Fruit fly (Drosophila melanogaster): ENCODE results near the gene CG7460.
A peak's percentile ranks its signal among the peaks of the same experiment; 100 is the strongest.

Gene CG7460

DNA sequence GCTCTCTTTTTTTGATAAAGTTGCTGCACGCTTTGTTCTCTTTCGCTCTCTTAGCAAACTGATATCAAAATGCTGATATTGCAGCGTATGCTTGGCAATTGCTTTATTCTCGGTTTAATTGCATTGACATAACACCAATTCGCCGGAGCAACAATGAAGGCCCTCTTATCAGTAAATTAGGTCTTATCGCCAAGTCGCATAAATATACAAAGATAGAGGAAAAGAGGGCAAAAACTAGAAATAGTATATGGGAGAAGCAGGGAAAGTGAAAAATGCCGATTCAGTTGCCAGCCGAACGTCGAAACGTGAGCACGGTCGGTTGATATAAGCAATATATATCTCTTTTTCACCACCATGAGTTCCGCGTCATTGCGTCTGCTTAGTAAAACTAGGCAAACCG is at the start of gene CG7460:
Gene CG7460 (plus strand): TSS at position 70 of the 400 bp plus-strand sequence.
- TF ChIP-seq noc (tag; optimal IDR thresholded peaks at IDR 0.05): peak; percentile 7

DNA sequence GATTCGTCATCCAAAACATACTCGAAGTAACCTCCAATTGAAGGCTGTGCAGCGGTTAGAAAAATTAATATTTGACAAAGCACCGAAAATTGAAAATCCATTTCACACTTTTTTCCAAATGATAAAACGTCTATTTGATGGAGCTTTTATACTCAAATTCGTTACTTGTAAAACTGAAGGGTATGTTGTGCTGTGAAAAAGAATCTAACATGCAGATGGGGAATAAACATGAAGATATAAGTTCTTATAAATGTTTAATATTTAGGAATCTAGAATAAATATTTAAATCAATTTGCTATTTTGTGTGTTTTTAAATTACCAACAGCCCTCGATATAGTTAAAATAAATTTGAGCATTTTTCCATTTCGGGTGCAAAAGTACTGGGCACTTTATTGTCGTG is 20.6 kb upstream of the CG7460 start, which contains the start of gene CheB74a:
Gene CheB74a (minus strand): TSS at position 101 of the 400 bp plus-strand sequence.
- TF ChIP-seq noc (tag; optimal IDR thresholded peaks at IDR 0.05): no peak

DNA sequence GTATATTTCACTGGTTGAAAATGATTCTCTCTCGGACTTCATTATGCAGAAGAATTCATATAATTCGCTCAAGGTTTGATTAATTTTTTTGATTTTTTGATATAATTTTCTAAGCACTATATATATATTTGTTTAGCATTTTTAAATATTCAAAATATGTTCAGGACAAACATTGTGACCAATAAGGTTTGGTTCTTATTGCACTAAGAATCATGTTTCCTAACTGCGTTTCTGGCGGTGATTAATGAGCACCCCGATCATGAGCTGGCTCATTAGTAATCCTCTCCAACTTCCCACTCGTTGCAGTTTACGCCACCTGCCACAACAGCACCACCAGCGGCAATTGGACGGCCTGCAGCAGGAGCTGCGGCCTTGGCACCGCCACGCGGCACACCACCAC is 11.1 kb upstream of the CG7460 start, which contains the start of gene CG6052:
Gene CG6052 (minus strand): TSS at position 101 of the 400 bp plus-strand sequence.
- TF ChIP-seq noc (tag; optimal IDR thresholded peaks at IDR 0.05): no peak

DNA sequence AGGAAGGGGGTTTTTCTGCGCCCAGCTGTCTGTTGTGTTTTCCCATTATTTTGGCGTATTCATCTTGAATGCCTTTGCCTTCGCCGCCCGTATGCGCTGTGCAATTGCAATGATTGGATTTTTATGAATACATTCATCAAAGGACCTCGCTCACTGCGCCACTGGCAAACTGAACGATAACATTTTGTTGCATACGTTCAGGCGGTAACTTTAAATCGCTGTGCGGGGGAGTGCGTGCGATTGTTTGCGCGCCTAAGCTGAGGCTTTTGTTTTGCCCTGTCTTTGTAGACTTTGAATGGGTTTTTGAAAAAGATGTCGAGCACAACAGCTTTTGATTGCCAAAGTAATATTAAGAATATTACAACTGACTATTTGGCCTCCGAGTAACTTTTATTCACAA is 713 bp upstream of the CG7460 start:
- TF ChIP-seq noc (tag; optimal IDR thresholded peaks at IDR 0.05): no peak

DNA sequence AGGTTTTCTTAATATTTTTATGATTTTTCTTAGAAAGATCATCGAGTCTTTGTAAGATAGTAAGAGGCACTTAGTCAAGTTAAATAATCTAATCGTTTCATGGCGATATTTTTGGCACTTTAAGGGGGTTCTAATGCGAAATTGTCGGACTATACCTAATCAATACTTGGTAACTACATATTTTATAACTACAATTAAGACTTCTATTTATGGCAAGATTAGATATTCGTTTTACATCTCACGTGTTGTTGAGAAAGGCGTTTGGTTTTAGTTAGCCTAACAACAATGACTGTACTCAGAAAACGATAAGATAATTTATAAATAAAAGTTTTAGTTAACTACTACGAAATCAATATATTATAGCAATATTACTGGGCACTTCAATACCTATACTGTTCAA is 2.2 kb downstream of the CG7460 start:
- TF ChIP-seq noc (tag; optimal IDR thresholded peaks at IDR 0.05): peak; percentile 42

DNA sequence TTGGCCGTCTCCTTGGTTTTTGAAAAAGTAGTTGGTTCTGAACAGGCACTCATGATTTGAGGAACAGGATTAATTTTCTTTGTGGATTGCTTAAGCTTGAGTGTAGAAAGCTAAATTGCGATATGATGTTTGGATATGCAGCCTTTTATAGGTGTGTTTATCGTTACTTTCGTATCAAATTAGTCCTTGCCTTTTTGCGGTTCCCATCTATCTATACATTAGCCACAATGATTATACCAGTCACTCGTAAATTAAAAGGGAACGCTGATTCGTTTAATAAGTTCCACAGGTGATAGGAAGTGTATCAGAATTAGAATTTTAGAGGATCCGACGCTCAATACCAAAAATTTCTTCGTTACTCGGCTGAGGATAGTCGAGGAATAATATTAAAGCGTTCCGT is 6.4 kb downstream of the CG7460 start, which contains the start of gene CG6034:
Gene CG6034 (minus strand): TSS at position 101 of the 400 bp plus-strand sequence.
- no peak for TF ChIP-seq noc (tag; optimal IDR thresholded peaks at IDR 0.05)

DNA sequence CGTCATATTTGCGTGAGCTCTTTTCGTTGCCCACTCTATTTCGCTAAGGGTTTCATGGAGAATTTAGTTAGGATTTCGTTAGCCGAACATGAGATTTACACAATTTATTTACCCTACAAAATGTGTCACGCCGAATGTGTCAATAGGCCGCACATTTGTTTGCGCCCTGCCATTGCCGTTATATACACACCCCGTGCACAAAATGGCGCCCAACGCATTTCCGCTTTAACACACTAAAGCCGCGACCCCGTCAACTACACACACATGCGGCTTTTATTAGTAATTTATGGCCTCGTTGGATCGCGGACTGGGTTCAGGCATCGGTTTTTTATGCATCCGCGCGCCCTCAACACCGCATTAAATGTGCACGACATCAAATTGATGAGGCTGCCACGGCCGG is 10.1 kb downstream of the CG7460 start, which contains the start of gene Adgf-B:
Gene Adgf-B (minus strand): TSS at position 101 of the 400 bp plus-strand sequence.
- TF ChIP-seq noc (tag; optimal IDR thresholded peaks at IDR 0.05): no peak

DNA sequence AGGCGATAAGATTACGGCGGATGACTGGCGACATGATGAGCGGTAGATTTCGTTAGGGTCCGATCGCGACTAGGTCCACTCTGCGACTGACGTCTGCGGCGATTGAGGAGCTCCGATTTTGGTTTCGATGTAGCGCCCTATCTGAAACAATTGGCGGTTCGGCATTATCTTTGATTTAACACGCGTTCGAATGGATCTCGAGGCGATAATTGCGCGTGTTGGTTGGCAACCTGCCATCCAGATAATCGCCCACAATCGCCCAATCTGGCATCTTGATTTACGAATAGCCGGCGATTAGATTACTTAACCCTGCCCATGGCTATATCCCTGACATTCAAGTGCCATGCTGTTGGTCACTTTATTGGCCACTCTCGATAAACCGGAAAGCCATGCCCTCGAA is 13.9 kb downstream of the CG7460 start:
- TF ChIP-seq noc (tag; optimal IDR thresholded peaks at IDR 0.05): peak; percentile 72

DNA sequence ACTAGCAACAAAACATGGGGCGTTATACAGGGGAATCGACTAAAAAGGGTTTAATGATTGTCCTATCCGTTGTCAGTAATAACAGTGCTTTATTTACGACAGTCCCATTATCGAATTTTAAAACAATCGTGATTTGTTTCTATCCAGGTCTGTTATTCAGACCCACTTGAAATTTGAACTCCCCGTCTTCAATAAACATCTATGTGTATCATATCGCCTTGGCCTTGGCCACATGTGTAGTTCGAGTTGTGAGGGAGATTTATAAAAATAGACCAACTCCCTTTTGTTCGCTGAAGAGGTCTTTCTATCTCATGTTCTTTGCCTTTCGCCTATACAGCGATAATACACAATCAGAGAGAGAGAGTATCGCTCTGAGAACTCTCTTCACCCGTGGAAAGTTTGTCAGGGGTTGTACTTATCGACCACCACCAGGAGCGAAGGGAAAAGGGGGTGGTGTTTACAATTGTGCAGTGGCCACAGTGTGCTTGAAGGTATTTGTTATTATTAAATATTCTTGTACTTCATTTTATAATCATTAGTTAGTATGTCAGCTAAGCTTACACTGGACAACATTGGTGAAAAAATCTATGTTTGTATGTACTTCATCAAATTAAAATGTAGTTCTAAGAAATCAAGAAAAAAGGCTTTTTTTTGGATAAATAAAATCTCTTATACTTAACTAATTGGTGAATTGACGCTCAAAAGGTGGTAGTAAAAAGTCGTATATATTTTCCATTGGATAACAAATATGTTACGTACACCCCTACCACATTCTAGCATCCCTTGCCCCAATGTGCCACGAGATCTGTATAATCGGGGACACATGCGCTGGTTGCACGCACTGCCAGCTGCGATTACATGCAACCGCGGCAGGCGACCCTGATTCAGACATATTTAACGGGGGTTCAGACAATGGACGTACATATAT is 17.1 kb downstream of the CG7460 start:
- no peak for TF ChIP-seq noc (tag; optimal IDR thresholded peaks at IDR 0.05)

DNA sequence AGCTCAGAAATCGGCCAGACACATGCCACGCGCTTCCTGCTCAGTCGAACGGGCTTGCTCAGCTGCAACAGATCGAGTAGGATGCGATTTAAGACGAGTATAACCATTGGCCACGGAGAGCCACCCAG is 17.6 kb downstream of the CG7460 start, which contains the start of gene CG32182:
Gene CG32182 (plus strand): TSS at position 29 of the 128 bp plus-strand sequence.
- no peak for TF ChIP-seq noc (tag; optimal IDR thresholded peaks at IDR 0.05)

DNA sequence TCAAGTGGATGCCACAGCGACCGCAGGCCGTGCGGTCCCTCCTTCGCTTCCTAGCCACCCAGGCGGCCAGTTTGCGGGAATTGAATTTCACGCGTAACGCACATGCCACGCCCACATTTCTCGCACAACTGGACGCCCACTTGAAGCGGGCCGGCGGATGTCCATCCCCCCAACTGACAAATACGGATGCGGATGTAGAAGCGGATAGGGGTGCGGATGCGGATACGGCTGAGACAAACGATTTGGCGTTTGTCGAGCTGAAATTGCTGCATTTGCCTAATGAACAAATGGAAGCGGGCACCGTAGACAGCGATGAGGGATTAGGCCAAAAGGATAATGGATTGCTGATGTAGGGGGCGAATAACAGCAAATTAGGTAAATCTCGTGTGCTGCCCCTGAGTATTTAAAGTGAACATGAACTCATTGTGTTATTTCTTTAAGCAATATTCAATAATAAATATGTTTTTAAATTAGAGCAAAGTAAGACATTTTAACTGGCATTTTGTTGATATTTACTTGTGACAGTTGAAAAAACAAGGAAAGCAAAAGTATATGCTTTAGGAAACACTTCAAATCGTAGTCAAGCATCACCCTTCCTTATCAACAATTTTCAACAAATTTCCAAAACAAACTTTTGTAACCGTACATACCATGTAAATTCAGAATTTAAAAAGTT is 18.9 kb downstream of the CG7460 start, which contains the start of gene CG32181:
Gene CG32181 (plus strand): TSS at position 626 of the 676 bp plus-strand sequence.
- TF ChIP-seq noc (tag; optimal IDR thresholded peaks at IDR 0.05): no peak

DNA sequence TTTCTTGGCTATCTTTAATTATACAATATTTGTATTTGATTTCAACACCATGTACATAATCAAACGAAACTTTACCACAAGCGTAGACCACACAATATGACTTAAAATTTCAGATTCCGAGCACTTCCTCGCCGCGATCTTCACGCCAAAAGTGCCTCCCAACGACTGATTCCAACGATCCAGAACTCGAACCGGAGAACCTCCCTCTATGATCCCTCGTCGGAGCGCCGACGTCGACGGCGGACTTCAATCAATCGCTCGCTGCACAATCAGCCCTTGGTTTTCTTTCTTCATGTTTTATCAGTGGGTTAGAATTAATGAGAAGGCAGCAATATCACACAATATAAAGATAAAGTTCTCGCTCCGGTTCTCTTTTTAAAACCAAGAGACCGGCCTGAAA is 23.6 kb downstream of the CG7460 start, which contains the start of the genes Adgf-A and Adgf-A2:
Gene Adgf-A (minus strand): TSS at position 172 of the 400 bp plus-strand sequence.
Gene Adgf-A2 (minus strand): TSS at position 172 of the 400 bp plus-strand sequence.
- no peak for TF ChIP-seq noc (tag; optimal IDR thresholded peaks at IDR 0.05)

DNA sequence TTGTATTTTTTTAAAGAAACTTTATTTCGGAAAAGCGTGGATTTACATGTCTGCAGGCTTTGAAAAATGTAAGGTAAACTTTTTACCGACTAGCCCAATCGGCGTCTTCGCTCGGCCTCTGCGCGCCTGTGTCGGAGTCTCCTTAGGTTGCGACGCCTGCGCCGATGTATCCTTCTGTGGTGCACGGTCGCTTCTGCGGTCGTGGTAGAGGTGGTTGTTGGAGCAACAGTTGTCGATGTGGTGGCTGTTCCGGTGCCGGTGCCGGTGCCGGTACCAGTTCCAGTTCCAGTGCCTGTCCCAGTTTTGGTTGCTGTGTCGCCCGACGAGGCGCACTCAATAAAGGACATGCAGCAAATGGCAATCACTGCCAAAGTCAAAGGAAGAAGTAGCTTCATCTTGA is 50.7 kb downstream of the CG7460 start:
- no peak for TF ChIP-seq noc (tag; optimal IDR thresholded peaks at IDR 0.05)

DNA sequence AAGACGTTTGTCGTGTGGAACGTTAAGA is 50.9 kb downstream of the CG7460 start, which contains the start of gene CG42815:
Gene CG42815 (minus strand): TSS at position 20 of the 28 bp plus-strand sequence.
- no peak for TF ChIP-seq noc (tag; optimal IDR thresholded peaks at IDR 0.05)

DNA sequence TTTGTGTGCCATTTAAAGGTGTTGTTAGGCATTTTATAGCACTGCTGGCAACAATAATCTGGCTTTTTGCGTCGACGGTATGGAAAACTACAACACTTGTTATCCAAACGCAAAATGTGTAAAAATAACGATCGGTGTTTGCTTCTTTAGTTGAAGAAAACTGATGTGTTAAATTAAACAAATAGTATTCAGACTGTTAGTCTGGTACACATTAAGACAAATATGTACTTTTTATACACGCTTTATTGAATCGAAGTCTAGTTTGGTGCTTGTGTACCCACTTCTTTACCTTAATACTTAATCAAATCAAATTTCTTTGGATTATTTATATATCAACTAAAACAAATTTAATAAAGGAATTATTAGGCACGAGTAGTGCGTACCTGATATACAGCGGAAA is 51.2 kb downstream of the CG7460 start:
- TF ChIP-seq noc (tag; optimal IDR thresholded peaks at IDR 0.05): no peak

All from whole organism, larva.